Fruit fly (Drosophila melanogaster) whole organism, prepupa: ENCODE results near the gene Cals.
A peak's percentile ranks its signal among the peaks of the same experiment; 100 is the strongest.

Experiments
- Blimp-1 ChIP-seq: fragments of 200-800 bp; sonication (Bioruptor generic); optimal IDR thresholded peaks from 3 replicates; lab custom pipeline; 2017; ENCODE audit warnings: missing biosample characterization, missing genetic modification characterization, mild to moderate bottlenecking, moderate library complexity, missing genetic modification reagents
- CG10631 ChIP-seq: fragments of 200-800 bp; sonication (Bioruptor generic); optimal IDR thresholded peaks from 2 replicates; lab custom pipeline; 2016; ENCODE audit warnings: missing biosample characterization, missing genetic modification characterization
- CG10669 ChIP-seq: fragments of 200-800 bp; sonication (Bioruptor generic); optimal IDR thresholded peaks from 3 replicates; lab custom pipeline; 2018; ENCODE audit warnings: missing biosample characterization, mild to moderate bottlenecking, missing genetic modification characterization, moderate library complexity
- CG11294 ChIP-seq: fragments of 200-800 bp; sonication (Bioruptor generic); IDR thresholded peaks from 2 replicates; pipeline ENCODE4 v1.3.6; 2022; ENCODE audit warnings: missing biosample characterization, missing genetic modification characterization
- CG15336 ChIP-seq: fragments of 200-800 bp; sonication (Bioruptor generic); IDR thresholded peaks from 2 replicates; pipeline ENCODE4 v1.3.6; 2022; ENCODE audit warnings: missing biosample characterization, missing genetic modification characterization
- CG16779 ChIP-seq: fragments of 200-800 bp; sonication (Bioruptor generic); optimal IDR thresholded peaks from 3 replicates; lab custom pipeline; 2017; ENCODE audit warnings: missing biosample characterization, mild to moderate bottlenecking, missing genetic modification characterization
- CG31627 ChIP-seq: fragments of 200-800 bp; sonication (Bioruptor generic); optimal IDR thresholded peaks from 3 replicates; lab custom pipeline; 2016; ENCODE audit warnings: missing biosample characterization, missing genetic modification characterization
- CG32006 ChIP-seq: fragments of 200-800 bp; sonication (Bioruptor generic); optimal IDR thresholded peaks from 3 replicates; lab custom pipeline; 2017; ENCODE audit warnings: missing biosample characterization, mild to moderate bottlenecking, missing genetic modification characterization
- CG3919 ChIP-seq: fragments of 200-800 bp; sonication (Bioruptor generic); optimal IDR thresholded peaks from 3 replicates; lab custom pipeline; 2016; ENCODE audit warnings: missing biosample characterization, missing genetic modification characterization
- CG4318 ChIP-seq: fragments of 200-800 bp; sonication (Bioruptor generic); optimal IDR thresholded peaks from 3 replicates; lab custom pipeline; 2017; ENCODE audit warnings: missing biosample characterization, mild to moderate bottlenecking, missing genetic modification characterization
- CG6163 ChIP-seq: fragments of 200-800 bp; sonication (Bioruptor generic); IDR thresholded peaks from 3 replicates; pipeline ENCODE4 v1.3.6; 2022; ENCODE audit warnings: missing biosample characterization, missing genetic modification characterization
- CG6276 ChIP-seq: fragments of 200-800 bp; sonication (Bioruptor generic); optimal IDR thresholded peaks from 2 replicates; lab custom pipeline; 2017; ENCODE audit warnings: missing biosample characterization, mild to moderate bottlenecking, missing genetic modification characterization
- CG6854 ChIP-seq: fragments of 200-800 bp; sonication (Bioruptor generic); optimal IDR thresholded peaks from 2 replicates; lab custom pipeline; 2017; ENCODE audit warnings: missing biosample characterization, mild to moderate bottlenecking, missing genetic modification characterization
- CG7368 ChIP-seq: fragments of 200-800 bp; sonication (Bioruptor generic); optimal IDR thresholded peaks from 3 replicates; lab custom pipeline; 2016; ENCODE audit warnings: missing biosample characterization, missing genetic modification characterization
- CG8632 ChIP-seq: fragments of 200-800 bp; sonication (Bioruptor generic); optimal IDR thresholded peaks from 3 replicates; lab custom pipeline; 2016; ENCODE audit warnings: missing biosample characterization, missing genetic modification characterization
- Eip75B ChIP-seq: fragments of 200-800 bp; sonication (Bioruptor generic); optimal IDR thresholded peaks from 3 replicates; lab custom pipeline; 2016; ENCODE audit warnings: missing biosample characterization, missing genetic modification characterization
- Eip78C ChIP-seq: fragments of 200-800 bp; sonication (Bioruptor generic); peaks from one replicate; lab custom pipeline; 2016; ENCODE audit warnings: missing biosample characterization, missing genetic modification characterization
- Eip93F ChIP-seq: fragments of 200-800 bp; sonication (Bioruptor generic); optimal IDR thresholded peaks from 2 replicates; lab custom pipeline; 2016; ENCODE audit warnings: missing biosample characterization, mild to moderate bottlenecking, missing genetic modification characterization
- Hr39 ChIP-seq: fragments of 200-800 bp; sonication (Bioruptor generic); optimal IDR thresholded peaks from 2 replicates; lab custom pipeline; 2016; ENCODE audit warnings: missing biosample characterization, missing genetic modification characterization
- Hr4 ChIP-seq: fragments of 200-800 bp; sonication (Bioruptor generic); optimal IDR thresholded peaks from 3 replicates; lab custom pipeline; 2016; ENCODE audit warnings: missing biosample characterization, missing genetic modification characterization
- Lpt ChIP-seq: fragments of 200-800 bp; sonication (Bioruptor generic); optimal IDR thresholded peaks from 3 replicates; lab custom pipeline; 2016; ENCODE audit warnings: missing biosample characterization, missing genetic modification characterization
- OdsH ChIP-seq: fragments of 200-800 bp; sonication (Bioruptor generic); optimal IDR thresholded peaks from 3 replicates; lab custom pipeline; 2016; ENCODE audit warnings: missing biosample characterization, missing genetic modification characterization
- net ChIP-seq: fragments of 200-800 bp; sonication (Bioruptor generic); optimal IDR thresholded peaks from 3 replicates; lab custom pipeline; 2016; ENCODE audit warnings: missing biosample characterization, missing genetic modification characterization
- pdm3 ChIP-seq: fragments of 200-800 bp; sonication (Bioruptor generic); optimal IDR thresholded peaks from 3 replicates; lab custom pipeline; 2016; ENCODE audit warnings: missing biosample characterization, missing genetic modification characterization
- salr ChIP-seq, 2 experiments: fragments of 200-800 bp; sonication (Bioruptor generic); optimal IDR thresholded peaks; 3 replicates each; lab custom pipeline; 2016 to 2018; ENCODE audit warnings: missing biosample characterization in 2 of 2, missing genetic modification characterization in 2 of 2, mild to moderate bottlenecking in 1 of 2
- spab ChIP-seq: fragments of 200-800 bp; sonication (Bioruptor generic); optimal IDR thresholded peaks from 2 replicates; lab custom pipeline; 2017; ENCODE audit warnings: missing biosample characterization, mild to moderate bottlenecking, missing genetic modification characterization, missing genetic modification reagents
- ss ChIP-seq, 2 experiments: fragments of 200-800 bp; sonication (Bioruptor generic); optimal IDR thresholded peaks; 2 replicates in 1 of 2; 3 replicates in 1 of 2; lab custom pipeline; 2017 to 2018; ENCODE audit warnings: mild to moderate bottlenecking in 2 of 2, missing biosample characterization in 2 of 2, missing genetic modification characterization in 2 of 2, moderate library complexity in 1 of 2
- topi ChIP-seq: fragments of 200-800 bp; sonication (Bioruptor generic); optimal IDR thresholded peaks from 3 replicates; lab custom pipeline; 2016; ENCODE audit warnings: missing biosample characterization, missing genetic modification characterization
- vri ChIP-seq: fragments of 200-800 bp; sonication (Bioruptor generic); optimal IDR thresholded peaks from 3 replicates; lab custom pipeline; 2016; ENCODE audit warnings: missing biosample characterization, mild to moderate bottlenecking, missing genetic modification characterization

Cals gene

DNA sequence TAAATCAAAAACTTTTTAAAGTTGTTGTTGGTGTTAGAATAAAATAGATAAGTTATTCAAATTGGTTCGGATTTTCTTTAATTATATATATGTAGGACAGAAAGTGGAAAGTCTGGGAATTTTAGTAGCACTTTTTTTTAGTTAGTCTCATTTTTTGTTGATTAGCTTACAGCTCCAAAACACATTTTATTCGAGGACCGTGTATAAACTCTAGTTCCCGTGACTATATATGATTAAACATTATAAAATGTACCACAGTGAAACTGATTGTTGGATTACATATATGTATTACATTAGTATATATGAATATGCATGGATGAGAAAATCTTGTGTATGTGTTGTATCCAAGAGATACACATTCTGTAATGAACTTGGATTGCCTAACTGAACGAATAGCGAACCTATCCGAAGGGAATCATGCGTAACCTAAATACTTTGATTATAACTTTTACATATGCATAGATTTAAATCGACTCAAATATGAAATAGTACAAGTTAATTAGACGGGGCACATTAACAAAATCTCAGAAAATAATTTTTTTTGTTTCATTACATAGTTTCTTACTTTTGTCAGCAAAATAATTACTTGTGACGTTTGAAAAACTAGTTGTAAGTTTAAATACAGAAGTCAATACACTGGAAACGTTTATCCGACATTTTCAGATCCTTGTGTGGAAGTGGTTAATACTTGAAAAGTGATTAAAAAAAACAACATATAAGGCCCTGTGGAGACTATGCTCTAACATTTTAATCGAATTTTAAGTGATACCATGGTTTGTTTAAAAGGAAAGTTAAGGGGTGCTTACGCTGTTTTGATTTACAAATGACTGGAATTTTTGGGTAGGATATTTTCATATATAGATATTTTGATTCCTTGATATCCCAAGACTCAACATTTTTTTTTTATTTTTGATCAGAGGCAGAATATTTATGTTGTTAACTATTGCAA is at the start of gene Cals:
Gene Cals (minus strand): TSS at position 700 of the 949 bp plus-strand sequence.
- TF ChIP-seq CG31627 (GFP tag; lab: Kevin White, UChicago) = peak; percentile 16
- TF ChIP-seq salr (GFP tag; optimal IDR thresholded peaks at IDR 0.05; lab: Kevin White, UChicago) = no peak
- peak; percentile 1 for TF ChIP-seq Eip75B (GFP tag; lab: Kevin White, UChicago)
- TF ChIP-seq Eip78C (GFP tag; lab: Kevin White, UChicago) = peak; percentile 79
- no peak for TF ChIP-seq CG11294 (GFP tag; lab: Robert Waterston, UW)
- TF ChIP-seq spab (GFP tag; lab: Kevin White, UChicago) = no peak
- no peak for TF ChIP-seq CG16779 (tag; lab: Kevin White, UChicago)
- TF ChIP-seq net = no peak
- no peak for TF ChIP-seq topi (GFP tag; lab: Kevin White, UChicago)
- TF ChIP-seq CG6854 (GFP tag; lab: Kevin White, UChicago) = peak; percentile 24
- peak; percentile 14 for TF ChIP-seq pdm3
- TF ChIP-seq Hr39 (GFP tag; lab: Kevin White, UChicago) = peak; percentile 7
- TF ChIP-seq CG15336 (GFP tag; lab: Robert Waterston, UW) = no peak
- no peak for TF ChIP-seq Blimp-1

- TF ChIP-seq Hr4 (GFP tag; lab: Kevin White, UChicago) = no peak
Observed at dm6 chr4:1162058-1162457, 38.9 kb upstream of the Cals start, which contains the start of gene CG32017. Gene CG32017, minus strand, starts transcription at chr4:1162158.

DNA sequence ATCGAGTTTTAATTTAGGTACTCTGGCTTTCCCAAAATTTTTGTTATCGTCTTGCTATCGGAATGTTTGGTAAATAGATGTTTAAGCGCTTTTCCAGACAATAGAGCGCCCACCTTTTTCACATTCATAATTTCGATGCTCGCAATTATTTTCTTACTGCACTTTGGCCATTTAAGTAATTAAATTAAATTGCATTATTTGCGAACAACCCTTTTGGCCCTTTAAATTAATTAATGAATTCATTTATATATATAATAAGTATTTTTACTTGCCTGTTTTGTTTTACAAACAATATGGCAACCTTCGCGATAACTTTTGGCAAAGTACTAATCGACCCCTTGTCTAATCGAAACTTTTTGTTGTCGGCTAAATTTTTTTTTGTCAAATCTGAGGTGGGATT is 33.1 kb upstream of the Cals start:
- no peak for TF ChIP-seq CG10631 (GFP tag; lab: Kevin White, UChicago)
- no peak for TF ChIP-seq Eip93F (GFP tag; lab: Kevin White, UChicago)
- TF ChIP-seq topi (GFP tag; lab: Kevin White, UChicago) = no peak
- no peak for TF ChIP-seq ss (GFP tag; optimal IDR thresholded peaks at IDR 0.05; lab: Kevin White, UChicago)
- no peak for TF ChIP-seq CG8632 (GFP tag; lab: Kevin White, UChicago)
- TF ChIP-seq Lpt (GFP tag; lab: Kevin White, UChicago) = no peak
- no peak for TF ChIP-seq CG10669 (GFP tag; lab: Kevin White, UChicago)
- TF ChIP-seq CG6163 (GFP tag; lab: Robert Waterston, UW) = no peak
- no peak for TF ChIP-seq CG32006
- TF ChIP-seq vri (GFP tag; lab: Kevin White, UChicago) = no peak
- TF ChIP-seq Hr39 (GFP tag; lab: Kevin White, UChicago) = no peak
- no peak for TF ChIP-seq Blimp-1
- no peak for TF ChIP-seq CG6276 (GFP tag; lab: Kevin White, UChicago)

DNA sequence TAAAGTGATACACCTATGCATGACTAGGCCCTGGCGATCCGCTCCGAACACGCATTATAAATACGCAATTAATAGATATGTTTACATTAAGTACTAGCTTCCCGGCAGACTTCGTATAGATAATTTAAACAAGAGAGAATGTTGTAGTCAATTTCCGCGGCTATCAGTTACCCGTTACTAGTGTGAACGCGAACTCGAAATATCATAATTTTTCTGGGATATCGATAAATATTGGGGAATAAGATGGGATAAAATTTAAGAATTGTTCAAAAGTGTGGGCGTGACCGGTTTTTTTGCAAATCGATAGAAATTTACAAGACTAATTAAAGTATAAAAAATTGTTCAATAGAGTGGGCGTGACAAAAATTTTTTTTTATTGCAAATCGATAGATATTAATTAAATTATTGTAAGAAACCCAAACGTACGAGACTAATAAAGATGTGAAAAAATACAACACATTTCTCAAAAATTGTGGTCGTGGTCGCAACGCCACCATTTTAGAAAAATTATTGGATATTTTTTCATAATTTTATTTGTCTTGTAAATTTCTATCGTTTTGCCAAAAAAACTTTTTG is 24.9 kb upstream of the Cals start:
- TF ChIP-seq vri (GFP tag; lab: Kevin White, UChicago) = no peak
- no peak for TF ChIP-seq CG3919 (GFP tag; lab: Kevin White, UChicago)
- no peak for TF ChIP-seq OdsH (GFP tag; lab: Kevin White, UChicago)
- no peak for TF ChIP-seq CG4318 (GFP tag; lab: Kevin White, UChicago)
- no peak for TF ChIP-seq ss (GFP tag; optimal IDR thresholded peaks at IDR 0.05; lab: Kevin White, UChicago)
- TF ChIP-seq CG10669 (GFP tag; lab: Kevin White, UChicago) = no peak
- no peak for TF ChIP-seq CG7368

- TF ChIP-seq CG8632 (GFP tag; lab: Kevin White, UChicago) = no peak
Observed at dm6 chr4:1147166-1147565, 24.0 kb upstream of the Cals start, which contains the start of gene Kif3C. Gene Kif3C, plus strand, starts transcription at chr4:1147466.
